Fruit fly (Drosophila melanogaster) whole organism, wandering third instar larva: Measurements from ENCODE around the gene slow.

Source experiments
- CG9705 ChIP-seq: fragments of 200-800 bp; sonication (Bioruptor generic); optimal IDR thresholded peaks from 2 replicates; lab custom pipeline; 2018; ENCODE audit warnings: missing biosample characterization, mild to moderate bottlenecking, missing genetic modification characterization
- Hr78 ChIP-seq: fragments of >200 bp; optimal IDR thresholded peaks from 2 replicates; lab custom pipeline; 2017; ENCODE audit warnings: missing biosample characterization, missing genetic modification characterization
- Myc ChIP-seq: fragments of >200 bp; optimal IDR thresholded peaks from 2 replicates; lab custom pipeline; 2017
- tai ChIP-seq: sonication (Bioruptor generic); optimal IDR thresholded peaks from 2 replicates; lab custom pipeline; 2016; ENCODE audit warnings: missing biosample characterization, missing genetic modification characterization
- usp ChIP-seq: fragments of >200 bp; optimal IDR thresholded peaks from 2 replicates; lab custom pipeline; 2017; ENCODE audit warnings: missing biosample characterization, missing genetic modification characterization

DNA sequence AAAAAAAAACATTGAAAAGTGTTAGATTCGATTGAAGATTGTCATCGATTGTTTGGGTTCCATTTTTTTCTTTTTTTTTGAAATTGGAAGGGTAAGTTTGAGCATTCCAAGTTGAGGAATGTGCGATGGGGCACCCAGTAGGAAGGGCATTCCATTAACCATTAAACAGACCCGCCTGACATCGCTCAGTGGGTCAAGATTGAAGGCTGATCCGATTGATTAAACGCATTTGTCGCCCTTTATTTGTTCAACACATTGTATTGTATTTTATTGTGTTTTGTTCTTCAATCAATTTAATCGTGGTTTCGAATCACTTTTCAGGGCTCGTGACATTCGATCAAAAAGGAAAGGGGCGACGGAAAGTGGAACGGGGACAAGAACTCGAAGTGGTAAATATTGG, 43.2 kb upstream of the slow start:
- TF ChIP-seq usp (GFP tag; lab: Kevin White, UChicago) (no peak), tai (GFP tag; lab: Kevin White, UChicago) (no peak), Hr78 (GFP tag; lab: Kevin White, UChicago) (no peak), CG9705 (GFP tag; lab: Kevin White, UChicago) (no peak), Myc (no peak)
